Worm (Caenorhabditis elegans): ENCODE results near the gene nhr-54.
"Not testable (repeated sequence)": the region's sequence is repeated elsewhere in the genome, so short reads cannot be mapped to it uniquely, and the experiment has no call there.

The nhr-54 gene

ce11 chrV:16515140-16515539 is 9.4 kb upstream of the nhr-54 start, which contains the start of gene F36D3.5:
Gene F36D3.5 (minus strand): TSS chrV:16515240.
- not testable (repeated sequence) for TF ChIP-seq athp-1, snpc-3.4, T26A5.8 (tag; optimal IDR thresholded peaks at IDR 0.05)

ce11 chrV:16508667-16509066 is 2.9 kb upstream of the nhr-54 start, which contains the start of gene srr-3:
Gene srr-3 (minus strand): TSS chrV:16508767.
- TF ChIP-seq B0019.2 (GFP tag; conservative IDR thresholded peaks at IDR 0.05): no peak
- TF ChIP-seq rec-8 (tag; optimal IDR thresholded peaks at IDR 0.05): no peak
- no peak for TF ChIP-seq aptf-3 (GFP tag; IDR thresholded peaks at IDR 0.05)
- no peak for TF ChIP-seq Y95B8A.8 (GFP tag; IDR thresholded peaks at IDR 0.05)
- TF ChIP-seq akir-1 (GFP tag; optimal IDR thresholded peaks at IDR 0.05): no peak
- no peak for TF ChIP-seq repo-1 (tag; optimal IDR thresholded peaks at IDR 0.05)
- TF ChIP-seq hmg-20 (GFP tag; IDR thresholded peaks at IDR 0.05): no peak
- no peak for TF ChIP-seq ZK185.1 (tag; optimal IDR thresholded peaks at IDR 0.05; ENCODE audit: poor library complexity, severe bottlenecking)
- no peak for TF ChIP-seq ztf-25 (GFP tag; IDR thresholded peaks at IDR 0.05)
- TF ChIP-seq lin-54 (GFP tag; optimal IDR thresholded peaks at IDR 0.05): no peak
- TF ChIP-seq mes-4 (tag; optimal IDR thresholded peaks at IDR 0.05): no peak
- TF ChIP-seq lag-1 (GFP tag; IDR thresholded peaks at IDR 0.05): no peak
- TF ChIP-seq B0261.1 (tag; optimal IDR thresholded peaks at IDR 0.05): no peak

- TF ChIP-seq sptf-2 (GFP tag; optimal IDR thresholded peaks at IDR 0.05): no peak
- no peak for TF ChIP-seq sdz-38 (tag; optimal IDR thresholded peaks at IDR 0.05)
- no peak for TF ChIP-seq somi-1 (GFP tag; optimal IDR thresholded peaks at IDR 0.05)
- no peak for TF ChIP-seq let-607 (tag; optimal IDR thresholded peaks at IDR 0.05)
- no peak for TF ChIP-seq chd-7 (tag; optimal IDR thresholded peaks at IDR 0.05)
- TF ChIP-seq ceh-27 (GFP tag; optimal IDR thresholded peaks at IDR 0.05): no peak
- no peak for TF ChIP-seq ekl-4 (GFP tag; IDR thresholded peaks at IDR 0.05)
- no peak for TF ChIP-seq rpc-1 (optimal IDR thresholded peaks at IDR 0.05)
- TF ChIP-seq rpc-1 (tag; optimal IDR thresholded peaks at IDR 0.05): no peak
- TF ChIP-seq tbp1 (GFP tag; optimal IDR thresholded peaks at IDR 0.05): no peak
Measured at ce11 chrV:16506650-16507049, 922 bp upstream of the nhr-54 start.

- TF ChIP-seq lag-1 (GFP tag; IDR thresholded peaks at IDR 0.05) (no peak), lsl-1 (GFP tag; optimal IDR thresholded peaks at IDR 0.05) (no peak), ztf-18 (tag; optimal IDR thresholded peaks at IDR 0.05) (no peak), dpff-1 (tag; optimal IDR thresholded peaks at IDR 0.05) (no peak), ztf-25 (GFP tag; IDR thresholded peaks at IDR 0.05) (no peak), lir-1 (GFP tag; conservative IDR thresholded peaks at IDR 0.05) (no peak), sdz-38 (tag; optimal IDR thresholded peaks at IDR 0.05) (no peak), dox-1 (GFP tag; IDR thresholded peaks at IDR 0.05) (no peak), fkh-3 (tag; optimal IDR thresholded peaks at IDR 0.05) (no peak), F22D6.2 (tag; optimal IDR thresholded peaks at IDR 0.05) (no peak), let-526 (GFP tag; IDR thresholded peaks at IDR 0.05) (no peak), ceh-91 (GFP tag; IDR thresholded peaks at IDR 0.05) (no peak), lin-35 (GFP tag; optimal IDR thresholded peaks at IDR 0.05) (no peak)
Measured at ce11 chrV:16503164-16503563, 2.6 kb downstream of the nhr-54 start, which contains the start of gene F36D3.14. Gene F36D3.14 (minus strand): TSS chrV:16503264.
